Worm (Caenorhabditis elegans): ENCODE results near the gene Y57A10C.8.

- TF ChIP-seq ceh-82 (tag; optimal IDR thresholded peaks at IDR 0.05) (no peak), pqm-1 (tag; optimal IDR thresholded peaks at IDR 0.05) (no peak), lir-3 (tag; optimal IDR thresholded peaks at IDR 0.05; ENCODE audit: poor library complexity) (no peak), fos-1 (tag; optimal IDR thresholded peaks at IDR 0.05) (no peak), C34B4.2 (tag; optimal IDR thresholded peaks at IDR 0.05) (no peak), zag-1 (tag; optimal IDR thresholded peaks at IDR 0.05) (no peak), aha-1 (tag; optimal IDR thresholded peaks at IDR 0.05) (no peak), ama-1 (optimal IDR thresholded peaks at IDR 0.05) (no peak), mep-1 (tag; optimal IDR thresholded peaks at IDR 0.05) (no peak)
Measured at ce11 chrII:12387980-12388379, 41.7 kb downstream of the Y57A10C.8 start, which contains the start of gene sre-41.

Measured in whole organism, L1 larva.